Worm (Caenorhabditis elegans) whole organism, late embryonic: Measurements from ENCODE around the gene ZC404.15.

Experiments
- ama-1 ChIP-seq: fragments of 150-350 bp; optimal IDR thresholded peaks from 2 replicates; lab custom pipeline; 2014
- ceh-45 ChIP-seq: fragments of 200-800 bp; sonication (Bioruptor generic); IDR thresholded peaks from 2 replicates; pipeline ENCODE4 v1.3.6; 2022; ENCODE audit warnings: missing genetic modification reagents, missing genetic modification characterization, missing compliant biosample characterization
- dve-1 ChIP-seq: sonication (generic microtip); optimal IDR thresholded peaks from 2 replicates; lab custom pipeline; 2017; ENCODE audit warnings: antibody characterized with exemption, mild to moderate bottlenecking, missing genetic modification characterization, missing compliant biosample characterization
- elt-2 ChIP-seq: sonication (generic microtip); optimal IDR thresholded peaks from 2 replicates; lab custom pipeline; 2016; ENCODE audit warnings: missing genetic modification reagents, missing genetic modification characterization, missing compliant biosample characterization
- eyg-1 ChIP-seq: sonication (generic microtip); optimal IDR thresholded peaks from 2 replicates; lab custom pipeline; 2016; ENCODE audit warnings: missing genotype, missing genetic modification characterization, missing compliant biosample characterization
- hlh-8 ChIP-seq: sonication (generic microtip); optimal IDR thresholded peaks from 2 replicates; lab custom pipeline; 2016; ENCODE audit warnings: missing genotype, missing genetic modification characterization, missing compliant biosample characterization
- lim-6 ChIP-seq: sonication (generic microtip); optimal IDR thresholded peaks from 2 replicates; lab custom pipeline; 2016; ENCODE audit warnings: missing genetic modification characterization, missing compliant biosample characterization
- nfya-1 ChIP-seq: sonication (generic microtip); optimal IDR thresholded peaks from 2 replicates; lab custom pipeline; 2017; ENCODE audit warnings: missing genetic modification characterization, mild to moderate bottlenecking, missing compliant biosample characterization, antibody characterized with exemption, moderate library complexity
- pha-4 ChIP-seq: fragments of 150-350 bp; optimal IDR thresholded peaks from 2 replicates; lab custom pipeline; 2018; ENCODE audit warnings: missing biosample characterization, missing genetic modification reagents, missing genetic modification characterization
- pqm-1 ChIP-seq: sonication (generic microtip); optimal IDR thresholded peaks from 2 replicates; lab custom pipeline; 2016; ENCODE audit warnings: missing genetic modification characterization, missing compliant biosample characterization
- sox-2 ChIP-seq: fragments of 200-800 bp; sonication (Bioruptor generic); IDR thresholded peaks from 2 replicates; pipeline ENCODE4 v1.3.6; 2022; ENCODE audit warnings: missing genetic modification reagents, missing genetic modification characterization, missing compliant biosample characterization
- tbx-2 ChIP-seq: sonication (generic microtip); optimal IDR thresholded peaks from 2 replicates; lab custom pipeline; 2016; ENCODE audit warnings: missing genetic modification characterization, missing compliant biosample characterization
- unc-3 ChIP-seq, 2 experiments: fragments of 200-800 bp in 1 of 2; sonication (Bioruptor generic) in 1 of 2; sonication (generic microtip) in 1 of 2; conservative IDR thresholded peaks in 1 of 2; optimal IDR thresholded peaks in 1 of 2; 2 replicates each; pipeline versions ENCODE4 v1.3.6 to Lab custom; 2016 to 2022; ENCODE audit warnings: missing compliant biosample characterization in 2 of 2, missing genetic modification characterization in 2 of 2, missing genetic modification reagents in 1 of 2
- unc-86 ChIP-seq: sonication (generic microtip); optimal IDR thresholded peaks from 2 replicates; lab custom pipeline; 2016; ENCODE audit warnings: missing genetic modification characterization, missing compliant biosample characterization

- TF ChIP-seq pqm-1 (tag; lab: Kevin White, UChicago) (no peak), lim-6 (tag; lab: Kevin White, UChicago) (no peak), hlh-8 (tag; lab: Kevin White, UChicago) (no peak), pha-4 (tag; lab: Kevin White, UChicago) (no peak), nfya-1 (tag; lab: Kevin White, UChicago) (no peak), ama-1 (lab: Kevin White, UChicago) (no peak), dve-1 (tag; lab: Kevin White, UChicago) (no peak), ceh-45 (GFP tag; lab: Robert Waterston, UW) (no peak), sox-2 (no peak), unc-3 (GFP tag; conservative IDR thresholded peaks at IDR 0.05; lab: Robert Waterston, UW) (no peak), unc-3 (tag; optimal IDR thresholded peaks at IDR 0.05; lab: Kevin White, UChicago) (no peak), unc-86 (tag; lab: Kevin White, UChicago) (no peak), tbx-2 (tag; lab: Kevin White, UChicago) (no peak), elt-2 (tag; lab: Kevin White, UChicago) (no peak), eyg-1 (tag; lab: Kevin White, UChicago) (no peak)
Measured at ce11 chrV:6736877-6737276, 43.4 kb upstream of the ZC404.15 start.
